Worm (Caenorhabditis elegans) whole organism, midembryonic: ENCODE measurements around the gene Y43F8B.13.

ENCODE experiments used
- T22C8.4 ChIP-seq: fragments of 200-800 bp; sonication (Bioruptor generic); IDR thresholded peaks from 2 replicates; pipeline ENCODE4 v1.3.6; 2022; ENCODE audit warnings: missing genetic modification characterization, missing compliant biosample characterization
- cog-1 ChIP-seq: sonication (generic microtip); optimal IDR thresholded peaks from 2 replicates; lab custom pipeline; 2016; ENCODE audit warnings: missing genetic modification characterization, missing compliant biosample characterization
- flt-1 ChIP-seq: fragments of 200-800 bp; sonication (Bioruptor generic); IDR thresholded peaks from 2 replicates; pipeline ENCODE4 v1.3.6; 2022; ENCODE audit warnings: missing genetic modification characterization, missing compliant biosample characterization
- klf-2 ChIP-seq: fragments of 200-800 bp; sonication (Bioruptor generic); conservative IDR thresholded peaks from 2 replicates; pipeline ENCODE4 v1.3.6; 2022; ENCODE audit warnings: missing genetic modification reagents, missing genetic modification characterization, missing compliant biosample characterization
- med-1 ChIP-seq: sonication (generic microtip); optimal IDR thresholded peaks from 2 replicates; lab custom pipeline; 2017; ENCODE audit warnings: missing genetic modification characterization, mild to moderate bottlenecking, missing compliant biosample characterization, antibody characterized with exemption, missing genetic modification reagents; ENCODE audit not compliant: insufficient read depth
- ref-1 ChIP-seq: fragments of 200-800 bp; sonication (Bioruptor generic); conservative IDR thresholded peaks from 2 replicates; pipeline ENCODE4 v1.3.6; 2022; ENCODE audit warnings: missing genetic modification reagents, missing genetic modification characterization, missing compliant biosample characterization
- tab-1 ChIP-seq: fragments of 200-800 bp; sonication (Bioruptor generic); IDR thresholded peaks from 2 replicates; pipeline ENCODE4 v1.3.6; 2022; ENCODE audit warnings: missing genetic modification characterization, missing compliant biosample characterization
- ztf-23 ChIP-seq: fragments of 200-800 bp; sonication (Bioruptor generic); IDR thresholded peaks from 2 replicates; pipeline ENCODE4 v1.3.6; 2022; ENCODE audit warnings: missing genetic modification reagents, missing genetic modification characterization, missing compliant biosample characterization
- ztf-29 ChIP-seq: fragments of 200-800 bp; sonication (Bioruptor generic); IDR thresholded peaks from 2 replicates; pipeline ENCODE4 v1.3.6; 2022; ENCODE audit warnings: missing genetic modification reagents, missing genetic modification characterization, missing compliant biosample characterization

Gene Y43F8B.13

DNA sequence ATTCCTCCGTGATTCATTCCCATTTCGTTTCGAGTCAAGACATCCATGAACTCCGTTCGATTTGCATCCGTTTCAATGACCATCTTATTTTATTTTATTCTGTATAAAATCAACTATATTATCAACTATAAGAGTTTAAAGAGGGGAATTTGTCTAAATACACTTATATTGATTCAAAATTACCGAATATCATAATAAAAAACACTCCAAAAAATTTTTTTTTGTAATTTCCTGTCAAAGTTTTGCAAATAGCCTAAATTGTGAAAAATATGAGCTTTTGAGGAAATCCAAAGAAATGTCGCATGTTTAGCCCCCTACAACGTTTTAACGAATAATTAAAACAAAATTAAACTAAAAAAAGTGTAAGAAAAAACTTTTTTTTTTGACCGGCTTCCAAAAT lies 6.3 kb downstream of the Y43F8B.13 start, which contains the start of gene Y43F8B.15:
TSS of gene Y43F8B.15 (minus strand) at position 101 of the 400 bp plus-strand sequence.
- TF ChIP-seq cog-1 (tag; lab: Kevin White, UChicago) (no peak), ztf-23 (GFP tag; lab: Robert Waterston, UW) (no peak), flt-1 (GFP tag; lab: Robert Waterston, UW) (no peak), tab-1 (no peak), klf-2 (GFP tag; lab: Robert Waterston, UW) (no peak), ztf-29 (no peak), ref-1 (GFP tag; lab: Robert Waterston, UW) (no peak), med-1 (GFP tag; lab: Kevin White, UChicago) (no peak)

DNA sequence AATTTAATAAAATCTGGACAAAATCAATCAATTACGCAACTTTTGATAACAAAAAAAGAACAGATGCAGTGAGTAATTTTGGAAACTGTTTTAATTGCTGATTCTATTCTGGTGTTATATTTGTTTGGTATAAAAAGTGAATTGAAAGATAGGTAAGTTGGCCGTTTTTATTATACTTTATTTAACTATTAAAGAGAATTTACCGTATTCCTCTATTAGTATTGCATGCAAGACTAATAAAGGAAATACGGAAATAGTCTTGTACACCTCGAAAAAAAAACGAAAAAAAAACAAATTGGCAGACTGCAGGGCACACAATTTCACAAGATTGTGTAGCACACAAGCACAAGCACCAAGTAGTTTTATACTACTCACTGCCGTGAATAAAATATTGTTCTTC lies 6.9 kb downstream of the Y43F8B.13 start, which contains the start of gene Y43F8B.25:
TSS of gene Y43F8B.25 (plus strand) at position 301 of the 400 bp plus-strand sequence.
- no peak for TF ChIP-seq ztf-23 (GFP tag; lab: Robert Waterston, UW)
- TF ChIP-seq flt-1 (GFP tag; lab: Robert Waterston, UW): no peak
- TF ChIP-seq tab-1: no peak
- no peak for TF ChIP-seq med-1 (GFP tag; lab: Kevin White, UChicago)
- TF ChIP-seq klf-2 (GFP tag; lab: Robert Waterston, UW): no peak
- TF ChIP-seq T22C8.4 (GFP tag; lab: Robert Waterston, UW): no peak
- no peak for TF ChIP-seq cog-1 (tag; lab: Kevin White, UChicago)
- TF ChIP-seq ref-1 (GFP tag; lab: Robert Waterston, UW): no peak
- TF ChIP-seq ztf-29: no peak

DNA sequence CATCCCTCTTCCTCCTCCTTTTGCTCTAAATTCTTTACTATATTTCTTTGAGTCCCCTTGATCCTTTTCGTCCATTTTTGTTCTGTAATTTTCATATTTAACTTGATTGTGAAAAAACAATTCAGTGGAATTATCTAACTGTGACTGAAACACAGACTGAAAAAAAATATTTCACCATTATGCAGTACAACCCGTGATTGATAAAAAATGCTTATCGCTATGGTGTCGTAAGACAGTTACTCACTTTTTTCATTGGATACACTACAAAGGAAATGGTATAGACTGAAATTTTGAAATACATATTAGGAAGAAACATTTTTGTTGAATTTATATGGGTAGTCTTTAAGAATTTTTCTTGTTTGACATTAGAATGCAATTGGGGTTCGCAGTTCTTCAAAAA lies 11.8 kb downstream of the Y43F8B.13 start, which contains the start of gene Y43F8B.23:
TSS of gene Y43F8B.23 (minus strand) at position 75 of the 400 bp plus-strand sequence.
- TF ChIP-seq ref-1 (GFP tag; lab: Robert Waterston, UW): no peak
- no peak for TF ChIP-seq flt-1 (GFP tag; lab: Robert Waterston, UW)
- TF ChIP-seq cog-1 (tag; lab: Kevin White, UChicago): no peak
- TF ChIP-seq med-1 (GFP tag; lab: Kevin White, UChicago): no peak

DNA sequence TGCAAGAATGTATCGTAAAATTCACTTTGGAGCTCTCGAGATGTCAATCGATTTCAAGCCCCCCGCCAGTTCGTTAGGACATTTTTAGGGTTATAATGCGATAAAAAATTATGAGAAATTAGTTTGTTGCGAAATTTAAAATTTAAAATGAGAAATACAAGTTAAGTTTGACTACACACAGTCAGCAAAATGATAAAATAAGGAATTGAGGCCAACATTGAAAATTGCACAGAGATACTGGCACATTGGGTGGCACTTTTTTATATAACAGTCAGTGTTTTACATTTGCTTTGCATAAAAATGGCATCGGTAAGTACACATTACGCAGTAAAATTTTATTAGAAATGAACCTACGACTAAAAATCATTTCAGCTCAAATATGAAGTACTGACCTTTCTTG lies 12.3 kb downstream of the Y43F8B.13 start, which contains the start of gene Y43F8B.12:
TSS of gene Y43F8B.12 (plus strand) at position 301 of the 400 bp plus-strand sequence.
- TF ChIP-seq tab-1: no peak
- no peak for TF ChIP-seq ztf-29
- no peak for TF ChIP-seq klf-2 (GFP tag; lab: Robert Waterston, UW)
- no peak for TF ChIP-seq cog-1 (tag; lab: Kevin White, UChicago)
- no peak for TF ChIP-seq med-1 (GFP tag; lab: Kevin White, UChicago)
- no peak for TF ChIP-seq T22C8.4 (GFP tag; lab: Robert Waterston, UW)
- TF ChIP-seq ref-1 (GFP tag; lab: Robert Waterston, UW): no peak
- no peak for TF ChIP-seq flt-1 (GFP tag; lab: Robert Waterston, UW)
- no peak for TF ChIP-seq ztf-23 (GFP tag; lab: Robert Waterston, UW)

DNA sequence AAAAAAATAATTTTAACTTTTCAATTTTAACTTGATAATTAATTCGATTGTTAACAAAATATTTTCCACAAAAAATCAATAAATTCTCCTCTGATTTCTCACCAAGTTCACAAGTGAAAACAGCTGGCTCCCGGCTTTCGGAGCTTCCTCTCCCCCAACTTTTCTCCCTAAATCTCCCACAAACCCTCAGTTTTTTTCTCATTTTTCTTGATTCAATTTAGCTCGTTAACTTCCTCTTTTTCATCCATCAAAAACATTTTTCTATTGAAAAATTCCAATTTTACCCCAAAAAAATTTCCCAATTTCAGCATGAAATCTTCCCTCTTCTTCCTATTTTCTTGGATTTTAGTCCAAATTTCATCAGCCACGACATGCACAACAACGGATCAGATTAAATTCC lies 14.6 kb downstream of the Y43F8B.13 start, which contains the start of gene Y43F8B.11:
TSS of gene Y43F8B.11 (plus strand) at position 301 of the 400 bp plus-strand sequence.
- no peak for TF ChIP-seq ref-1 (GFP tag; lab: Robert Waterston, UW)
- TF ChIP-seq klf-2 (GFP tag; lab: Robert Waterston, UW): no peak
- no peak for TF ChIP-seq ztf-23 (GFP tag; lab: Robert Waterston, UW)
- no peak for TF ChIP-seq cog-1 (tag; lab: Kevin White, UChicago)
- TF ChIP-seq ztf-29: no peak
- TF ChIP-seq flt-1 (GFP tag; lab: Robert Waterston, UW): no peak
- no peak for TF ChIP-seq med-1 (GFP tag; lab: Kevin White, UChicago)
- TF ChIP-seq tab-1: no peak

DNA sequence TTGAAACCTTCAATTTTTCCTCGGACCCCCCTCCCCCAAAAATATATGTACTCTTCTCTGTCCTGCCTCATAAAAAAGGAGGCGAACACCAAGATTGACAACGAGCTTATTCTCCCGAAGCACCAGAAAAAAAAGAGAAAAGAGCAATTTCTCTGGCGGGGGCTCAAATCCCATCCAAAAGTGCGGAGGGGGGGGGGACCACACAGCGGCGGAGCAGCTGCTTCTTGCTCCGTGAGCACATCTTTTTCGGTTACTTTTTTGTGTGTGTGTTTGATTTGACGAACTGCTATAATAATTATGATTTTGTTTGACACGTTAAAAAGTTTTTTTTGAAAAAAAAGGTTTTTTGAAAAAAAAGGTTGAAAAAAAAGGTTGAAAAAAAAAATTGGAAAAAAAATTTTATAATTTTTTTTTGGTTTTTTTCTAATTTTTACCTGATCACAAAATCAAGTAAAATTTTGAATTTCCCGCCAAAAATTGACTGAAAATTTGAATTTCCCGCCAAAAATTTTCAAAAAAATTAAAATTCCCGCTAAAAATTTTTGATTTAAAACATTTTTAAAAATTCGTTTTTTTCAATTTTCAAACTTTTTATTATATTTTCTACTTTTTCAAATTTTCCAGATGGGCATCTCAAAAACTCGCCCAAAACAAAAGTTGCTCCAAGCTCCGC lies 18.2 kb downstream of the Y43F8B.13 start, which contains the start of gene Y43F8B.10:
TSS of gene Y43F8B.10 (plus strand) at position 623 of the 673 bp plus-strand sequence.
- TF ChIP-seq tab-1 (no peak), ztf-23 (GFP tag; lab: Robert Waterston, UW) (no peak), ref-1 (GFP tag; lab: Robert Waterston, UW) (no peak), T22C8.4 (GFP tag; lab: Robert Waterston, UW) (no peak)

DNA sequence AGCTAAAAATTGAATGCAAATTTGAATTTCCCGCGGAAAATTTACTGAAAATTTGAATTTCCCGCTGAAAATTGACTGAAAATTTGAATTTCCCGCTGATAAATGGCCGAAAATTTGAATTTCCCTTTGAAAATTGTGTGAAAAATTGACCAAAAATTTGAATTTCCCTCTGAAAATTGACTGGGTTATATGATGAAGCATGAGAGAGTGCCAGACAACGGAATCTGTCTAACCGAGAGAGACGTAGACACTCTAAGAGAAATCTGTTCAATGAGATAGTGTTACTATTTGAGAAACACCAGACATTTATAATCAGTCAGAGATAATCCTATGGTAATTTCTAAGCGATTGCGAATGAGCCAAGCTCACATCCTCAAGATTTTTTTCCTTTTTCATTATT lies 21.6 kb downstream of the Y43F8B.13 start:
- TF ChIP-seq ref-1 (GFP tag; lab: Robert Waterston, UW) (no peak), ztf-23 (GFP tag; lab: Robert Waterston, UW) (no peak), cog-1 (tag; lab: Kevin White, UChicago) (no peak), klf-2 (GFP tag; lab: Robert Waterston, UW) (no peak), tab-1 (no peak), flt-1 (GFP tag; lab: Robert Waterston, UW) (no peak), ztf-29 (no peak), T22C8.4 (GFP tag; lab: Robert Waterston, UW) (no peak), med-1 (GFP tag; lab: Kevin White, UChicago) (no peak)

DNA sequence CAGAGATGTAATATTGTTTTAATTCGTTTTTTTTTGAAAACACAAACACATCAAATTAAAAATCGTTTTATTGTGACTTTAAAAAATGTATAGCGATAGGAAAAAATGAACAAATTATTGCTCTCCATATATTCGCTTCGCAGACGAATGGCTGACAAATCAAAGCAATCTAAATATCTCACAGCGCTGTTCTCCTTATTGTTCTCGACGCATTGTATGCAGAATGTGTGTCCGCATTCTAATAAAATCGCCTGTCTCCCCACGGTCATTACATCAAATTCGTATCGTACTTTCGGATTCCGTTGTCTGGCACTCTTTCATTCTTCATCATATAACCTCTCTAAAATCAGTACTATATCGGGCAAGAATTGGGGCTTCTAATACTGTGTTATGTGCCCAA lies 22.1 kb downstream of the Y43F8B.13 start, which contains the start of gene Y43F8B.9:
TSS of gene Y43F8B.9 (plus strand) at position 301 of the 400 bp plus-strand sequence.
- no peak for TF ChIP-seq med-1 (GFP tag; lab: Kevin White, UChicago)
- TF ChIP-seq cog-1 (tag; lab: Kevin White, UChicago): no peak
- TF ChIP-seq ztf-23 (GFP tag; lab: Robert Waterston, UW): no peak
- TF ChIP-seq flt-1 (GFP tag; lab: Robert Waterston, UW): no peak
- TF ChIP-seq ref-1 (GFP tag; lab: Robert Waterston, UW): no peak
- no peak for TF ChIP-seq T22C8.4 (GFP tag; lab: Robert Waterston, UW)
- no peak for TF ChIP-seq ztf-29
- no peak for TF ChIP-seq klf-2 (GFP tag; lab: Robert Waterston, UW)
- no peak for TF ChIP-seq tab-1

DNA sequence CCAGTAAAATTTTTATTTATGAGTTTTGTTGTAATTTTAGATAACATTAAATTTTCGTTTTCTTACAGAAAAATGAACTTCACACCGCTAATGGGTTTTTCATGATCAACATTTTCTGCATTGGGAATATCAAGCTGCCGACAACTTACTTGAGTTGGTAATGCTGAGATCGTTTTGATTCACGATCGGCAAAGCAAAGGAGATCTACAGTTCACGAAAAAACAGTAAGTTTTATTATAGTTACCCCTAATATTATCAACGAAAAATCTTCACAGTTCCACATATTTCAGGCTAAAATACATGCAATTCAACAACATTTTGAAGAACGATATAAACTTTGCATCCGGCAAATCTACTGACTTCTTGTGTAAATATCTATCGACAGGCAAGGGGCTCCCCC lies 26.8 kb downstream of the Y43F8B.13 start, which contains the start of gene Y43F8B.22:
TSS of gene Y43F8B.22 (plus strand) at position 301 of the 400 bp plus-strand sequence.
- TF ChIP-seq ref-1 (GFP tag; lab: Robert Waterston, UW) (no peak), klf-2 (GFP tag; lab: Robert Waterston, UW) (no peak), flt-1 (GFP tag; lab: Robert Waterston, UW) (no peak), ztf-23 (GFP tag; lab: Robert Waterston, UW) (no peak), ztf-29 (no peak), T22C8.4 (GFP tag; lab: Robert Waterston, UW) (no peak), cog-1 (tag; lab: Kevin White, UChicago) (no peak), tab-1 (no peak), med-1 (GFP tag; lab: Kevin White, UChicago) (no peak)
